Worm (Caenorhabditis elegans): ENCODE measurements around the gene pigb-1.
A peak's percentile ranks its signal among the peaks of the same experiment; 100 is the strongest.

pigb-1 gene

ce11 chrII:4955353-4955752, 37.5 kb downstream of the pigb-1 start, which contains the start of gene pbs-3 (continued):
- no peak for TF ChIP-seq aha-1 (tag)
- no peak for TF ChIP-seq ceh-62 (tag; optimal IDR thresholded peaks at IDR 0.05)

- peak; percentile 94 for TF ChIP-seq aha-1 (tag)
- TF ChIP-seq lin-13 (GFP tag; optimal IDR thresholded peaks at IDR 0.05): no peak
- no peak for TF ChIP-seq lin-15B (tag; optimal IDR thresholded peaks at IDR 0.05)
- no peak for TF ChIP-seq unc-130 (GFP tag; optimal IDR thresholded peaks at IDR 0.05)
- TF ChIP-seq T26A8.4 (GFP tag; IDR thresholded peaks at IDR 0.05): no peak
- TF ChIP-seq lin-38 (GFP tag; IDR thresholded peaks at IDR 0.05): peak; percentile 54
- TF ChIP-seq hmg-1.1 (GFP tag; IDR thresholded peaks at IDR 0.05): no peak
- TF ChIP-seq zfp-3 (GFP tag; conservative IDR thresholded peaks at IDR 0.05): no peak
- TF ChIP-seq snpc-1.2 (GFP tag; IDR thresholded peaks at IDR 0.05): peak; percentile 25; the same call in 1 of the 2 replicates
- no peak for TF ChIP-seq php-3 (GFP tag; IDR thresholded peaks at IDR 0.05)
- TF ChIP-seq ceh-20 (GFP tag; IDR thresholded peaks at IDR 0.05): no peak
- TF ChIP-seq egl-27 (tag; optimal IDR thresholded peaks at IDR 0.05): no peak
- TF ChIP-seq jun-1 (tag; optimal IDR thresholded peaks at IDR 0.05): no peak
- TF ChIP-seq ZK546.5 (tag; optimal IDR thresholded peaks at IDR 0.05): no peak
- TF ChIP-seq lin-29 (GFP tag; IDR thresholded peaks at IDR 0.05): no peak
- TF ChIP-seq duxl-1 (tag; optimal IDR thresholded peaks at IDR 0.05; ENCODE audit: poor library complexity): no peak
- no peak for TF ChIP-seq hlh-11 (tag; optimal IDR thresholded peaks at IDR 0.05)
- TF ChIP-seq ceh-44 (GFP tag; IDR thresholded peaks at IDR 0.05): no peak
- peak in 1 of 2 experiments; percentile 62 for TF ChIP-seq unc-62 (GFP tag; optimal IDR thresholded peaks at IDR 0.05 in 1 of 2)
- no peak for TF ChIP-seq unc-62 (tag; optimal IDR thresholded peaks at IDR 0.05)
- TF ChIP-seq daf-16 (GFP tag; optimal IDR thresholded peaks at IDR 0.05): no peak
- no peak for TF ChIP-seq daf-16 (tag; optimal IDR thresholded peaks at IDR 0.05)
- TF ChIP-seq daf-19 (GFP tag; conservative IDR thresholded peaks at IDR 0.05): no peak
- TF ChIP-seq tra-1 (GFP tag; IDR thresholded peaks at IDR 0.05): no peak
- no peak for TF ChIP-seq F10B5.3 (tag; optimal IDR thresholded peaks at IDR 0.05)
Observed at ce11 chrII:4954099-4954959, 38.5 kb downstream of the pigb-1 start.

- TF ChIP-seq ZK546.5 (tag; optimal IDR thresholded peaks at IDR 0.05): no peak
- TF ChIP-seq nhr-76 (tag; optimal IDR thresholded peaks at IDR 0.05): no peak
- TF ChIP-seq dpl-1 (GFP tag; optimal IDR thresholded peaks at IDR 0.05): no peak
- no peak for TF ChIP-seq ces-1 (GFP tag; optimal IDR thresholded peaks at IDR 0.05)
- no peak for TF ChIP-seq hlh-11 (tag; optimal IDR thresholded peaks at IDR 0.05)
- TF ChIP-seq zfp-2 (tag; optimal IDR thresholded peaks at IDR 0.05): no peak
- no peak for TF ChIP-seq jun-1 (tag; optimal IDR thresholded peaks at IDR 0.05)
- no peak for TF ChIP-seq nhr-42 (GFP tag; IDR thresholded peaks at IDR 0.05)
- no peak for TF ChIP-seq F49E8.2 (tag; optimal IDR thresholded peaks at IDR 0.05; ENCODE audit: borderline replicate concordance)
- TF ChIP-seq F10B5.3 (tag; optimal IDR thresholded peaks at IDR 0.05): no peak
- TF ChIP-seq vab-7 (GFP tag; IDR thresholded peaks at IDR 0.05): no peak
- TF ChIP-seq daf-16 (GFP tag; optimal IDR thresholded peaks at IDR 0.05): no peak
- no peak for TF ChIP-seq daf-16 (tag; optimal IDR thresholded peaks at IDR 0.05)
Observed at ce11 chrII:4953289-4953688, 39.6 kb downstream of the pigb-1 start, which contains the start of gene ndx-3. TSS of gene ndx-3 (plus strand) at chrII:4953589.

- peak; percentile 42; the same call in 1 of the 2 replicates for TF ChIP-seq lin-38 (GFP tag; IDR thresholded peaks at IDR 0.05)
- TF ChIP-seq ZK337.2 (GFP tag; IDR thresholded peaks at IDR 0.05): no peak
Observed at ce11 chrII:4949380-4949950, 43.4 kb downstream of the pigb-1 start, which contains the start of the genes try-1 and zyg-12. TSS of gene try-1 (minus strand) at chrII:4949527. TSS of gene zyg-12 (plus strand) at chrII:4949900.
